Fruit fly (Drosophila melanogaster): ENCODE measurements around the gene CG32100.

DNA sequence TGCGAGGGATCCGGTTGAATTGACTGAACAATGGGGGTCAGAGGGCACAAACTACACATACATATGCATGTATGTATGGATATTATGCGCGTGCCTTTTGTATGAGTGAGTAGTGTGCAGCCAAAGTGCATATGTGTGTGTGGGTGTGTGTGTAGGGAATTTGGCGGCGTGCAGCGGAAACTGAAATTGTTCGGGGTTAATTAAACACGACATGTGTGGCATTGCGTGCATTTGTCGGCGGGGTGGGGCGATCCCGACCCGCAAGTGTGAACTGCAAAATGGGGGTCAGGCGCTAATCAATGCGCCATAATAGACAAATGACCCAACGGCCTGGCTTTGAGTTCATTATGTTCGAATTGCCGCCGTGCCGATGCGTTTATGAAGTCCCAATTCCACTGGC, 30.8 kb downstream of the CG32100 start:
- TF ChIP-seq psq (GFP tag; optimal IDR thresholded peaks at IDR 0.05) (no peak), pan (optimal IDR thresholded peaks at IDR 0.05) (no peak), Dfd (GFP tag; optimal IDR thresholded peaks at IDR 0.05) (no peak), Abd-B (GFP tag; optimal IDR thresholded peaks at IDR 0.05) (no peak), Hnf4 (GFP tag; optimal IDR thresholded peaks at IDR 0.05) (no peak)

Measured in whole organism, wandering third instar larva.